Worm (Caenorhabditis elegans): Measurements from ENCODE around the gene dop-2.
"Not testable (repeated sequence)": the region's sequence is repeated elsewhere in the genome, so short reads cannot be mapped to it uniquely, and the experiment has no call there.

DNA sequence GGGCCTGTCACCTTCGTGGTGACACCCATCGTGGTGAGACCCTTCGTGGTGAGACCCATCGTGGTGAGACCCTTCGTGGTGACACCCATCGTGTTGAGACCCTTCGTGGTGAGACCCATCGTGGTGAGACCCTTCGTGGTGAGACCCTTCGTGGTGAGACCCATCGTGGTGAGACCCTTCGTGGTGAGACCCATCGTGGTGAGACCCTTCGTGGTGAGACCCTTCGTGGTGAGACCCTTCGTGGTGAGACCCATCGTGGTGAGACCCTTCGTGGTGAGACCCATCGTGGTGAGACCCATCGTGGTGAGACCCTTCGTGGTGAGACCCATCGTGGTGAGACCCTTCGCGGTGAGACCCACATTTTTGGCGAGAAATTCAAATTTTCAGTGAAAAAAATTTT, 6.5 kb upstream of the dop-2 start:
- not testable (repeated sequence) for TF ChIP-seq sdz-38 (tag; optimal IDR thresholded peaks at IDR 0.05); nfya-1 (tag; optimal IDR thresholded peaks at IDR 0.05; ENCODE audit: borderline replicate concordance, insufficient read depth); lir-1 (GFP tag; conservative IDR thresholded peaks at IDR 0.05); egl-18 (GFP tag; IDR thresholded peaks at IDR 0.05); bed-2 (GFP tag; IDR thresholded peaks at IDR 0.05); nhr-80 (tag; optimal IDR thresholded peaks at IDR 0.05); bed-1 (GFP tag; IDR thresholded peaks at IDR 0.05); ets-4 (GFP tag; optimal IDR thresholded peaks at IDR 0.05); ceh-100 (GFP tag; IDR thresholded peaks at IDR 0.05); ztf-3 (GFP tag; optimal IDR thresholded peaks at IDR 0.05); Y79H2A.3 (GFP tag; conservative IDR thresholded peaks at IDR 0.05); unc-130 (GFP tag; optimal IDR thresholded peaks at IDR 0.05); mxl-1 (tag; optimal IDR thresholded peaks at IDR 0.05); efl-1 (GFP tag; optimal IDR thresholded peaks at IDR 0.05)

Data from whole organism, young adult.